Worm (Caenorhabditis elegans): Measurements from ENCODE around the gene igcm-2.

DNA sequence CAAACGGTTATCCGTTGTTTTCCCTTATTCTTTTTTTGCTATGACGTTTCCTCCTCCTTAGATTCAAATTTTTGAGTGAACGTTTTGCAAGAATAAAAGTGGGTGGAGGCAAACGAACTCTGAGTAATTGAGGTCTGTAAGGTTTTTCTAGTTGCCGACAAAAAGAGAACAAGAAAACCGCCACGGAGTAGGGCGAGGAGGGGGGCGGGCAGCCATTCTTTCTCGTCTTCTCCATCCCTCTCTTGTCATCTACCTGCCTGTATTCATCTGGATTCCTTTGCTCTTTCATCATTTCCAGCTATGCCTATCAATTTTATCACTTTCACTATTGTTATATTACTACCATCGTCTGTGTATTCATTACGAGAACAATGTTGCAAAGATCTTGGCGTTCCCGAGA is 6.2 kb downstream of the igcm-2 start, which contains the start of gene igdb-3:
- TF ChIP-seq unc-130 (GFP tag; optimal IDR thresholded peaks at IDR 0.05) (no peak), F33H1.4 (GFP tag; IDR thresholded peaks at IDR 0.05) (no peak), repo-1 (tag; optimal IDR thresholded peaks at IDR 0.05) (no peak), ztf-25 (GFP tag; IDR thresholded peaks at IDR 0.05) (no peak), snpc-4 (GFP tag; optimal IDR thresholded peaks at IDR 0.05) (no peak), snpc-4 (tag; optimal IDR thresholded peaks at IDR 0.05) (no peak), F37B4.10 (GFP tag; IDR thresholded peaks at IDR 0.05) (no peak)

Data from whole organism, young adult.